Worm (Caenorhabditis elegans) whole organism, L4 larva: ENCODE measurements around the gene F12E12.6.

Source experiments
- ZK546.5 ChIP-seq, 2 experiments: sonication (generic microtip); optimal IDR thresholded peaks; 2 replicates each; lab custom pipeline; 2017; ENCODE audit warnings: missing biosample characterization in 2 of 2, missing genetic modification characterization in 2 of 2
- ceh-20 ChIP-seq: fragments of 200-800 bp; sonication (Bioruptor generic); IDR thresholded peaks from 2 replicates; pipeline ENCODE4 v1.3.6; 2022; ENCODE audit warnings: missing genetic modification reagents, missing genetic modification characterization, missing compliant biosample characterization
- ceh-82 ChIP-seq: sonication (generic microtip); optimal IDR thresholded peaks from 2 replicates; lab custom pipeline; 2017; ENCODE audit warnings: missing biosample characterization, missing genetic modification characterization
- jun-1 ChIP-seq: fragments of 150-350 bp; optimal IDR thresholded peaks from 2 replicates; lab custom pipeline; 2014; ENCODE audit warnings: missing biosample characterization, missing genetic modification reagents, missing genetic modification characterization
- madf-5 ChIP-seq, 2 experiments: fragments of 200-800 bp; sonication (Bioruptor generic); IDR thresholded peaks; 2 replicates each; pipeline ENCODE4 v1.3.6; 2022; ENCODE audit warnings: missing compliant biosample characterization in 2 of 2, missing genetic modification characterization in 2 of 2
- nhr-10 ChIP-seq: fragments of 150-350 bp; optimal IDR thresholded peaks from 2 replicates; lab custom pipeline; 2014; ENCODE audit warnings: missing biosample characterization, missing genetic modification characterization
- nhr-28 ChIP-seq: fragments of 150-350 bp; optimal IDR thresholded peaks from 2 replicates; lab custom pipeline; 2014; ENCODE audit warnings: missing biosample characterization, missing genetic modification characterization
- set-16 ChIP-seq: fragments of 200-800 bp; sonication (Bioruptor generic); IDR thresholded peaks from 2 replicates; pipeline ENCODE4 v1.3.6; 2022; ENCODE audit warnings: missing genetic modification reagents, missing genetic modification characterization, missing compliant biosample characterization
- unc-39 ChIP-seq: sonication (generic microtip); optimal IDR thresholded peaks from 2 replicates; lab custom pipeline; 2017; ENCODE audit warnings: missing biosample characterization, missing genetic modification characterization

DNA sequence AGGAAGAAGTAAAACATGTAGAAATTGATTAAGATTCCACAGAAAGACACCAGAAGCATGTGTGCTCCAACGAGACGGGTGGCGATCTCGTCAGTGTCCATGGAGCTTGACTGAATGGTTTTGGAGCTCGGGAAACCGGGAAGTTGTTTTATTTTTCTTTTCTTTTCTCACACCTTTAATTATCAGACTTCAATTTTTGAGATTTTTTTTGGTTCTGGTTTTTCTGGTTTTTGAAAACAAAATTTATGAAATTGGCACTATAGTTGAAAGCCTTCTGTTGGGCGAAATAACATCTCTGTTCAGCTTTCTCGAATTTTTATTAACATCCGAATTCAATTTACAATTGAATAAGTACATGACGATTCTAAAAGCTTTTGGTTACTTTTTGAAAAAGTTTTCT is 37.2 kb downstream of the F12E12.6 start, which contains the start of gene srx-104:
- no peak for TF ChIP-seq unc-39 (tag; lab: Kevin White, UChicago)
- no peak for TF ChIP-seq ceh-82 (tag; lab: Kevin White, UChicago)
- no peak for TF ChIP-seq ceh-20
- TF ChIP-seq jun-1 (tag; lab: Kevin White, UChicago), result no peak
- no peak for TF ChIP-seq madf-5 (GFP tag; IDR thresholded peaks at IDR 0.05; lab: Robert Waterston, UW)
- no peak for TF ChIP-seq nhr-10
- TF ChIP-seq ZK546.5 (tag; optimal IDR thresholded peaks at IDR 0.05; lab: Kevin White, UChicago), result no peak
- TF ChIP-seq set-16, result no peak
- no peak for TF ChIP-seq nhr-28 (tag; lab: Kevin White, UChicago)
